Worm (Caenorhabditis elegans) whole organism, L1 larva: ENCODE data around the gene irld-57.

Experiments used
- C16A3.4 ChIP-seq: fragments of 150-350 bp; optimal IDR thresholded peaks from 2 replicates; lab custom pipeline; 2014; ENCODE audit warnings: missing biosample characterization, missing genetic modification characterization
- F16B12.6 ChIP-seq: fragments of 150-350 bp; optimal IDR thresholded peaks from 2 replicates; lab custom pipeline; 2014; ENCODE audit warnings: missing biosample characterization, missing genetic modification characterization
- alr-1 ChIP-seq: fragments of 200-800 bp; sonication (Bioruptor generic); optimal IDR thresholded peaks from 2 replicates; lab custom pipeline; 2018; ENCODE audit warnings: borderline replicate concordance, mild to moderate bottlenecking, missing genetic modification characterization, missing compliant biosample characterization
- aly-2 ChIP-seq: fragments of 150-350 bp; optimal IDR thresholded peaks from 2 replicates; lab custom pipeline; 2014; ENCODE audit warnings: missing biosample characterization, missing genetic modification characterization
- ama-1 ChIP-seq: fragments of 150-350 bp; optimal IDR thresholded peaks from 2 replicates; lab custom pipeline; 2014
- blmp-1 ChIP-seq: fragments of 150-350 bp; optimal IDR thresholded peaks from 2 replicates; lab custom pipeline; 2014; ENCODE audit warnings: missing biosample characterization, missing genetic modification characterization
- ceh-88 ChIP-seq: fragments of 200-800 bp; sonication (Bioruptor generic); IDR thresholded peaks from 2 replicates; pipeline ENCODE4 v1.3.6; 2022; ENCODE audit warnings: missing genetic modification characterization, missing compliant biosample characterization
- ces-1 ChIP-seq: fragments of 150-350 bp; optimal IDR thresholded peaks from 2 replicates; lab custom pipeline; 2014; ENCODE audit warnings: missing biosample characterization, missing genetic modification reagents, missing genetic modification characterization
- efl-1 ChIP-seq, 4 experiments: fragments of 150-350 bp; optimal IDR thresholded peaks in 3 of 4; peaks in 1 of 4; 1 replicate in 1 of 4; 2 replicates in 3 of 4; lab custom pipeline; 2014; ENCODE audit warnings: missing biosample characterization in 2 of 4, missing genetic modification characterization in 2 of 4, missing genetic modification reagents in 2 of 4
- efl-3 ChIP-seq: fragments of 200-800 bp; sonication (Bioruptor generic); optimal IDR thresholded peaks from 2 replicates; lab custom pipeline; 2018; ENCODE audit warnings: mild to moderate bottlenecking, missing genetic modification characterization, missing compliant biosample characterization
- elt-3 ChIP-seq, 6 experiments: fragments of 150-350 bp in 1 of 6; sonication (generic microtip); optimal IDR thresholded peaks; 2 replicates each; lab custom pipeline; 2017 to 2018; ENCODE audit warnings: missing biosample characterization in 6 of 6, missing genetic modification characterization in 6 of 6, inconsistent platforms in 1 of 6
- ets-5 ChIP-seq: fragments of 200-800 bp; sonication (Bioruptor generic); IDR thresholded peaks from 2 replicates; pipeline ENCODE4 v1.3.6; 2022; ENCODE audit warnings: missing genetic modification characterization, missing compliant biosample characterization
- fkh-4 ChIP-seq: sonication (generic microtip); optimal IDR thresholded peaks from 2 replicates; lab custom pipeline; 2016; ENCODE audit warnings: missing compliant biosample characterization, missing genetic modification characterization, borderline replicate concordance
- fkh-8 ChIP-seq: sonication (generic microtip); optimal IDR thresholded peaks from 2 replicates; lab custom pipeline; 2016; ENCODE audit warnings: mild to moderate bottlenecking, missing genetic modification characterization, missing compliant biosample characterization
- fos-1 ChIP-seq: fragments of 150-350 bp; optimal IDR thresholded peaks from 2 replicates; lab custom pipeline; 2014; ENCODE audit warnings: missing biosample characterization, missing genetic modification characterization
- grh-1 ChIP-seq: fragments of 200-800 bp; sonication (Bioruptor generic); IDR thresholded peaks from 2 replicates; pipeline ENCODE4 v1.3.6; 2022; ENCODE audit warnings: missing genetic modification reagents, missing genetic modification characterization, missing compliant biosample characterization
- hlh-17 ChIP-seq: fragments of 200-800 bp; sonication (Bioruptor generic); optimal IDR thresholded peaks from 2 replicates; lab custom pipeline; 2018; ENCODE audit warnings: missing genetic modification characterization, mild to moderate bottlenecking, missing compliant biosample characterization, moderate library complexity, borderline replicate concordance
- hlh-4 ChIP-seq: sonication (generic microtip); optimal IDR thresholded peaks from 2 replicates; lab custom pipeline; 2016; ENCODE audit warnings: mild to moderate bottlenecking, missing genetic modification characterization, missing compliant biosample characterization
- jun-1 ChIP-seq: fragments of 150-350 bp; optimal IDR thresholded peaks from 2 replicates; lab custom pipeline; 2014; ENCODE audit warnings: missing biosample characterization, missing genetic modification reagents, missing genetic modification characterization
- lin-13 ChIP-seq: fragments of 150-350 bp; optimal IDR thresholded peaks from 2 replicates; lab custom pipeline; 2014; ENCODE audit warnings: missing biosample characterization, missing genetic modification reagents, missing genetic modification characterization
- lin-35 ChIP-seq, 2 experiments: fragments of 150-350 bp; optimal IDR thresholded peaks; 2 replicates each; lab custom pipeline; 2014; ENCODE audit warnings: missing biosample characterization in 2 of 2, missing genetic modification characterization in 2 of 2, missing genetic modification reagents in 2 of 2
- lin-39 ChIP-seq: fragments of 150-350 bp; optimal IDR thresholded peaks from 2 replicates; lab custom pipeline; 2014; ENCODE audit warnings: missing biosample characterization, missing genetic modification reagents, missing genetic modification characterization
- mab-9 ChIP-seq: fragments of 200-800 bp; sonication (Bioruptor generic); IDR thresholded peaks from 2 replicates; pipeline ENCODE4 v1.3.6; 2022; ENCODE audit warnings: missing genetic modification reagents, missing genetic modification characterization, missing compliant biosample characterization
- nhr-11 ChIP-seq: fragments of 150-350 bp; optimal IDR thresholded peaks from 2 replicates; lab custom pipeline; 2014; ENCODE audit warnings: missing biosample characterization, missing genetic modification characterization
- nhr-237 ChIP-seq: fragments of 150-350 bp; optimal IDR thresholded peaks from 2 replicates; lab custom pipeline; 2014; ENCODE audit warnings: missing biosample characterization, missing genetic modification characterization
- nhr-90 ChIP-seq: sonication (generic microtip); optimal IDR thresholded peaks from 2 replicates; lab custom pipeline; 2016; ENCODE audit warnings: mild to moderate bottlenecking, missing genetic modification characterization, missing compliant biosample characterization; ENCODE audit not compliant: poor library complexity
- pag-3 ChIP-seq: sonication (generic microtip); optimal IDR thresholded peaks from 2 replicates; lab custom pipeline; 2017; ENCODE audit warnings: missing genetic modification characterization, mild to moderate bottlenecking, missing compliant biosample characterization, antibody characterized with exemption, borderline replicate concordance; ENCODE audit not compliant: insufficient read depth
- pqm-1 ChIP-seq: sonication (generic microtip); optimal IDR thresholded peaks from 3 replicates; lab custom pipeline; 2017; ENCODE audit warnings: missing biosample characterization, missing genetic modification characterization
- skn-1 ChIP-seq: fragments of 150-350 bp; optimal IDR thresholded peaks from 2 replicates; lab custom pipeline; 2014; ENCODE audit warnings: missing biosample characterization, missing genetic modification characterization
- snpc-4 ChIP-seq: fragments of 150-350 bp; optimal IDR thresholded peaks from 2 replicates; lab custom pipeline; 2014; ENCODE audit warnings: missing biosample characterization, missing genetic modification characterization
- snu-23 ChIP-seq: sonication (generic microtip); optimal IDR thresholded peaks from 2 replicates; lab custom pipeline; 2016; ENCODE audit warnings: missing genetic modification characterization, missing compliant biosample characterization
- sox-4 ChIP-seq: sonication (generic microtip); optimal IDR thresholded peaks from 2 replicates; lab custom pipeline; 2016; ENCODE audit warnings: missing genetic modification characterization, missing compliant biosample characterization
- sptf-1 ChIP-seq: fragments of 150-350 bp; optimal IDR thresholded peaks from 2 replicates; lab custom pipeline; 2014; ENCODE audit warnings: missing biosample characterization, missing genetic modification characterization
- sup-37 ChIP-seq: fragments of 200-800 bp; sonication (Bioruptor generic); optimal IDR thresholded peaks from 2 replicates; lab custom pipeline; 2018; ENCODE audit warnings: mild to moderate bottlenecking, missing genetic modification characterization, missing compliant biosample characterization
- tbx-2 ChIP-seq: sonication (generic microtip); optimal IDR thresholded peaks from 2 replicates; lab custom pipeline; 2016; ENCODE audit warnings: missing genetic modification characterization, missing compliant biosample characterization
- tlp-1 ChIP-seq: fragments of 150-350 bp; optimal IDR thresholded peaks from 2 replicates; lab custom pipeline; 2014; ENCODE audit warnings: missing biosample characterization, missing genetic modification characterization
- unc-130 ChIP-seq: fragments of 150-350 bp; optimal IDR thresholded peaks from 2 replicates; lab custom pipeline; 2017; ENCODE audit warnings: missing biosample characterization, missing genetic modification characterization, inconsistent platforms
- unc-62 ChIP-seq: fragments of 150-350 bp; optimal IDR thresholded peaks from 2 replicates; lab custom pipeline; 2014; ENCODE audit warnings: missing biosample characterization, missing genetic modification reagents, missing genetic modification characterization
- unc-86 ChIP-seq: sonication (generic microtip); optimal IDR thresholded peaks from 2 replicates; lab custom pipeline; 2016; ENCODE audit warnings: missing genetic modification characterization, missing compliant biosample characterization
- xbp-1 ChIP-seq: sonication (generic microtip); optimal IDR thresholded peaks from 2 replicates; lab custom pipeline; 2016; ENCODE audit warnings: missing genetic modification characterization, missing compliant biosample characterization
- ztf-4 ChIP-seq: fragments of 150-350 bp; optimal IDR thresholded peaks from 2 replicates; lab custom pipeline; 2014; ENCODE audit warnings: missing biosample characterization, missing genetic modification characterization

irld-57 gene

ce11 chrV:15732209-15732608 lies 5.7 kb upstream of the irld-57 start, which contains the start of gene str-38:
Gene str-38 (minus strand): TSS chrV:15732309.
- TF ChIP-seq F16B12.6 (no peak), ces-1 (GFP tag; lab: Kevin White, UChicago) (no peak), efl-3 (no peak), lin-35 (GFP tag; optimal IDR thresholded peaks at IDR 0.05; lab: Kevin White, UChicago) (no peak), sptf-1 (tag; lab: Kevin White, UChicago) (no peak), C16A3.4 (tag; lab: Kevin White, UChicago) (no peak), elt-3 (tag; optimal IDR thresholded peaks at IDR 0.05; lab: Kevin White, UChicago) (no peak), pqm-1 (tag; lab: Kevin White, UChicago) (no peak), ztf-4 (tag; lab: Kevin White, UChicago) (no peak), ama-1 (lab: Kevin White, UChicago) (no peak), nhr-237 (no peak), pag-3 (tag; lab: Kevin White, UChicago) (no peak), fos-1 (tag; lab: Kevin White, UChicago) (no peak)

ce11 chrV:15730459-15730858 lies 3.9 kb upstream of the irld-57 start, which contains the start of gene Y6E2A.10:
Gene Y6E2A.10 (minus strand): TSS chrV:15730559.
- TF ChIP-seq nhr-237 (no peak), sox-4 (tag; lab: Kevin White, UChicago) (no peak), lin-39 (tag; lab: Kevin White, UChicago) (no peak), fkh-4 (tag; lab: Kevin White, UChicago) (no peak), ets-5 (GFP tag; lab: Robert Waterston, UW) (no peak), alr-1 (tag; lab: Kevin White, UChicago) (no peak), nhr-11 (tag; lab: Kevin White, UChicago) (no peak), tbx-2 (tag; lab: Kevin White, UChicago) (no peak), hlh-4 (tag; lab: Kevin White, UChicago) (no peak), mab-9 (GFP tag; lab: Robert Waterston, UW) (no peak), tlp-1 (tag; lab: Kevin White, UChicago) (no peak), ceh-88 (GFP tag; lab: Robert Waterston, UW) (no peak), C16A3.4 (tag; lab: Kevin White, UChicago) (no peak), snu-23 (GFP tag; lab: Kevin White, UChicago) (no peak)

ce11 chrV:15721888-15722287 lies 4.6 kb downstream of the irld-57 start, which contains the start of gene srh-140:
Gene srh-140 (plus strand): TSS chrV:15722188.
- no peak for TF ChIP-seq hlh-17 (GFP tag; lab: Kevin White, UChicago)
- no peak for TF ChIP-seq unc-62 (GFP tag; lab: Kevin White, UChicago)
- TF ChIP-seq sox-4 (tag; lab: Kevin White, UChicago) = no peak
- TF ChIP-seq lin-13 (GFP tag; lab: Kevin White, UChicago) = no peak
- TF ChIP-seq fkh-8 (tag; lab: Kevin White, UChicago) = no peak
- no peak for TF ChIP-seq sup-37
- TF ChIP-seq efl-1 (optimal IDR thresholded peaks at IDR 0.05; lab: Kevin White, UChicago) = no peak
- TF ChIP-seq efl-1 (GFP tag; optimal IDR thresholded peaks at IDR 0.05 in 1 of 2; lab: Kevin White, UChicago) = no peak

ce11 chrV:15721431-15721830 lies 5.1 kb downstream of the irld-57 start:
- no peak for TF ChIP-seq C16A3.4 (tag; lab: Kevin White, UChicago)
- peak; percentile 95 for TF ChIP-seq hlh-4 (tag; lab: Kevin White, UChicago)

ce11 chrV:15719570-15719969 lies 6.9 kb downstream of the irld-57 start, which contains the start of gene Y6E2A.7:
Gene Y6E2A.7 (plus strand): TSS chrV:15719870.
- TF ChIP-seq snpc-4 (no peak), unc-130 (tag; lab: Kevin White, UChicago) (no peak), pqm-1 (tag; lab: Kevin White, UChicago) (no peak), aly-2 (no peak), nhr-90 (tag; lab: Kevin White, UChicago) (no peak), jun-1 (tag; lab: Kevin White, UChicago) (no peak), skn-1 (no peak), sox-4 (tag; lab: Kevin White, UChicago) (no peak), blmp-1 (tag; lab: Kevin White, UChicago) (no peak), lin-39 (tag; lab: Kevin White, UChicago) (no peak), unc-86 (no peak), grh-1 (no peak), xbp-1 (tag; lab: Kevin White, UChicago) (no peak), pag-3 (tag; lab: Kevin White, UChicago) (no peak)
